Worm (Caenorhabditis elegans) whole organism, L4/young adult: ENCODE measurements around the gene sra-32.

Experiments
- W03F9.2 ChIP-seq: fragments of 150-350 bp; optimal IDR thresholded peaks from 2 replicates; lab custom pipeline; 2014; ENCODE audit warnings: missing biosample characterization, missing genetic modification characterization
- dao-5 ChIP-seq: sonication (generic microtip); optimal IDR thresholded peaks from 2 replicates; lab custom pipeline; 2016; ENCODE audit warnings: missing genotype, missing genetic modification characterization, moderate library complexity, missing compliant biosample characterization
- him-1 ChIP-seq: sonication (generic microtip); optimal IDR thresholded peaks from 2 replicates; lab custom pipeline; 2016; ENCODE audit warnings: missing genotype, missing genetic modification reagents, missing genetic modification characterization, missing compliant biosample characterization

- TF ChIP-seq him-1 (tag; lab: Kevin White, UChicago): no peak
- no peak for TF ChIP-seq dao-5
- no peak for TF ChIP-seq W03F9.2
Measured at ce11 chrII:4518300-4518907, 13.4 kb downstream of the sra-32 start, which contains the start of gene hlh-1.
